Worm (Caenorhabditis elegans): ENCODE results near the gene cdc-14.

The cdc-14 gene

DNA sequence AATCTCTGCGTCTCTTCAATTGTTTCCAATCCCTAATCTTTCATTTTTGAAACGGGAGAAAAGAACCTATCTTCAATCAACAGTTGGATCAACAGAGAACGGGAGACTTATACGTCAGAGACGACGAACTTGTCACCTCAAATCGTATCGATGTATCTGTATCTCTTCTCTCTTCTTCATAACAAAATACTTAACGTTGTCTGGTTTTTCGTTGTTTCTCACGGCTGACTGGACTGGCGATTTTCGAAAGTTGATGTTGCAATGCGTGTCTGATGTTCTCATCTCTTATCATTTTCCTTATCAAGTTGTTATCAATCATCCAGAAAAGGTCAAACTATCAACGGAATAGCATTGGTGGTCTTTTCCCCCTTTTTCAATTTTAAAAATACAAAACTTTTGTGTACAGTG lies 12.3 kb upstream of the cdc-14 start (continued):
- TF ChIP-seq mdl-1 (tag; optimal IDR thresholded peaks at IDR 0.05) (peak; percentile 39 to 59), nhr-11 (tag; optimal IDR thresholded peaks at IDR 0.05) (no peak), ceh-82 (tag; optimal IDR thresholded peaks at IDR 0.05) (no peak), nhr-129 (tag; optimal IDR thresholded peaks at IDR 0.05) (peak; percentile 79), lin-39 (tag; optimal IDR thresholded peaks at IDR 0.05) (no peak), nhr-10 (tag; optimal IDR thresholded peaks at IDR 0.05) (no peak), Y55F3AM.14 (GFP tag; optimal IDR thresholded peaks at IDR 0.05) (peak; percentile 6), lin-11 (tag; optimal IDR thresholded peaks at IDR 0.05) (no peak), egl-27 (tag; optimal IDR thresholded peaks at IDR 0.05) (peak; percentile 82), unc-55 (GFP tag; optimal IDR thresholded peaks at IDR 0.05) (no peak), unc-39 (tag; optimal IDR thresholded peaks at IDR 0.05) (no peak), nhr-25 (tag; optimal IDR thresholded peaks at IDR 0.05) (peak; percentile 92), nhr-6 (tag; optimal IDR thresholded peaks at IDR 0.05) (peak; percentile 37), R02D3.7 (tag; optimal IDR thresholded peaks at IDR 0.05) (no peak), mab-5 (tag; optimal IDR thresholded peaks at IDR 0.05) (no peak), nhr-23 (tag; optimal IDR thresholded peaks at IDR 0.05) (no peak), blmp-1 (tag; optimal IDR thresholded peaks at IDR 0.05; ENCODE audit: insufficient read depth) (peak; percentile 72), peb-1 (tag; optimal IDR thresholded peaks at IDR 0.05) (no peak), ztf-11 (tag; optimal IDR thresholded peaks at IDR 0.05) (no peak), elt-3 (tag; optimal IDR thresholded peaks at IDR 0.05) (no peak), elt-1 (tag; optimal IDR thresholded peaks at IDR 0.05) (no peak)

ce11 chrII:5604441-5604840 lies 11.2 kb upstream of the cdc-14 start:
- TF ChIP-seq ceh-82 (tag; optimal IDR thresholded peaks at IDR 0.05) (no peak), dmd-4 (tag; optimal IDR thresholded peaks at IDR 0.05) (no peak)

- TF ChIP-seq lin-13 (GFP tag; optimal IDR thresholded peaks at IDR 0.05) (no peak), ceh-82 (tag; optimal IDR thresholded peaks at IDR 0.05) (no peak), alr-1 (tag; optimal IDR thresholded peaks at IDR 0.05) (no peak), mdl-1 (tag; optimal IDR thresholded peaks at IDR 0.05) (no peak), ZK546.5 (tag; optimal IDR thresholded peaks at IDR 0.05) (no peak), gmeb-1 (tag; optimal IDR thresholded peaks at IDR 0.05) (no peak), aly-2 (tag; optimal IDR thresholded peaks at IDR 0.05) (no peak), peb-1 (tag; optimal IDR thresholded peaks at IDR 0.05) (no peak), nhr-6 (tag; optimal IDR thresholded peaks at IDR 0.05) (no peak), unc-39 (tag; optimal IDR thresholded peaks at IDR 0.05) (no peak)
Observed at ce11 chrII:5603194-5603593, 10.0 kb upstream of the cdc-14 start, which contains the start of gene C17G10.6. C17G10.6 (minus strand) TSS chrII:5603294.

DNA sequence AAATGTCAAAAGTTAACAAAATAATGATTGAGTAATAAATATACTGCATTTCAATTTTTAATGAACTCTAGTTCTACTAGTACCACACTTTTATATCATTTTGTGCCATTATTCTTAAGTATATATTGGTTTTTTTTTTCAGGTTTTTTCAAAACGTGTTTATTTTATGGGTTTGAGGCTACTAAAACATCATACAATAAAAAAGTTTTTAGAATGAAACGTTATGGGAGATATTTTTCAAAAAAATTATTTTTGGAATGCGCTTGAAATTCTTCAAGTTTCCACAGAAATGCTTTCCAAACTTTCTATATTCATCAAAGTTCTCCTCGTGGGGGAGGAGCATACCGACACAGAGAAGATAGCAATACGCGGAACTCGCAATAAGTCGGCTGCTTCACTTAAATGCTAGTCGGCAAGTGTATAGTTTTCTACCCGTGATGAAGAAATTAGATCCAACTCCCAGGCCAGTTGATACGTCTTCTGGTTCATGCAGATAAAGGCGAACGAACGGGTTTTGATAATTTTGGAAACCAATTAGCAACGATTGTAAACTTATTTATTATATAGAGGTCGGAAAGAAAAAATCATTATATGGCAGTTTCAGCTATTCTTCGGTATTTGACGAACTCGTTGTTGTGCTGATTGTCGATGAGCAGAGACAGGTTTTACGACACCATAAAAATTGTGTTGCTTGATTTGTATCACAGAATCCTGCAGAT lies 6.3 kb upstream of the cdc-14 start, which contains the start of gene C17G10.10:
TSS of gene C17G10.10 (minus strand) at position 51 of the 719 bp plus-strand sequence.
- TF ChIP-seq blmp-1 (tag; optimal IDR thresholded peaks at IDR 0.05; ENCODE audit: insufficient read depth) (no peak), ztf-1 (GFP tag; conservative IDR thresholded peaks at IDR 0.05) (no peak), zag-1 (tag; optimal IDR thresholded peaks at IDR 0.05) (no peak), nhr-129 (tag; optimal IDR thresholded peaks at IDR 0.05) (peak; percentile 45), ztf-11 (tag; optimal IDR thresholded peaks at IDR 0.05) (no peak), crh-2 (tag; optimal IDR thresholded peaks at IDR 0.05) (peak; percentile 69), nhr-21 (tag; optimal IDR thresholded peaks at IDR 0.05) (peak; percentile 78), unc-39 (tag; optimal IDR thresholded peaks at IDR 0.05) (no peak), alr-1 (tag; optimal IDR thresholded peaks at IDR 0.05) (no peak), Y55F3AM.14 (GFP tag; optimal IDR thresholded peaks at IDR 0.05) (no peak), nhr-10 (tag; optimal IDR thresholded peaks at IDR 0.05) (peak; percentile 9), sem-4 (tag; optimal IDR thresholded peaks at IDR 0.05) (no peak), snpc-4 (tag; optimal IDR thresholded peaks at IDR 0.05) (peak; percentile 99), mbf-1 (tag; optimal IDR thresholded peaks at IDR 0.05) (no peak), nhr-25 (tag; optimal IDR thresholded peaks at IDR 0.05) (peak; percentile 62), lin-13 (GFP tag; optimal IDR thresholded peaks at IDR 0.05) (peak; percentile 53), unc-55 (GFP tag; optimal IDR thresholded peaks at IDR 0.05) (no peak), mdl-1 (tag; optimal IDR thresholded peaks at IDR 0.05) (peak; percentile 54 to 59), unc-62 (GFP tag; optimal IDR thresholded peaks at IDR 0.05) (no peak), R02D3.7 (tag; optimal IDR thresholded peaks at IDR 0.05) (no peak), ama-1 (optimal IDR thresholded peaks at IDR 0.05) (peak; percentile 98), lin-39 (tag; optimal IDR thresholded peaks at IDR 0.05) (no peak), ZK546.5 (tag; optimal IDR thresholded peaks at IDR 0.05) (no peak), peb-1 (tag; optimal IDR thresholded peaks at IDR 0.05) (no peak), nhr-11 (tag; optimal IDR thresholded peaks at IDR 0.05) (no peak), nhr-77 (tag; optimal IDR thresholded peaks at IDR 0.05) (peak; percentile 68), aly-2 (tag; optimal IDR thresholded peaks at IDR 0.05) (no peak), sma-9 (GFP tag; optimal IDR thresholded peaks at IDR 0.05) (peak; percentile 91), sma-9 (tag; optimal IDR thresholded peaks at IDR 0.05) (no peak), nhr-237 (tag; optimal IDR thresholded peaks at IDR 0.05) (no peak), ztf-4 (tag; optimal IDR thresholded peaks at IDR 0.05) (peak; percentile 9), F13H6.1 (tag; optimal IDR thresholded peaks at IDR 0.05) (peak; percentile 58), mab-5 (tag; optimal IDR thresholded peaks at IDR 0.05) (no peak), fos-1 (tag; optimal IDR thresholded peaks at IDR 0.05) (peak; percentile 85), skn-1 (tag; optimal IDR thresholded peaks at IDR 0.05) (no peak), ceh-82 (tag; optimal IDR thresholded peaks at IDR 0.05) (no peak), sma-3 (GFP tag; optimal IDR thresholded peaks at IDR 0.05) (peak; percentile 87)

Measured in whole organism, L2 larva.